Fruit fly (Drosophila melanogaster) whole organism, embryonic: ENCODE measurements around the gene Son.

ENCODE experiments used
- Blimp-1 ChIP-seq: fragments of 200-800 bp; sonication (Bioruptor generic); optimal IDR thresholded peaks from 3 replicates; lab custom pipeline; 2018; ENCODE audit warnings: missing biosample characterization, missing genetic modification characterization, mild to moderate bottlenecking, moderate library complexity, missing genetic modification reagents
- CG10209 ChIP-seq: fragments of 200-800 bp; sonication (Bioruptor generic); optimal IDR thresholded peaks from 3 replicates; lab custom pipeline; 2017; ENCODE audit warnings: missing biosample characterization, mild to moderate bottlenecking, missing genetic modification characterization, missing genetic modification reagents
- CG10979 ChIP-seq: fragments of 200-800 bp; sonication (Bioruptor generic); optimal IDR thresholded peaks from 2 replicates; lab custom pipeline; 2018; ENCODE audit warnings: missing biosample characterization, mild to moderate bottlenecking, missing genetic modification characterization, moderate library complexity
- CG11085 ChIP-seq: fragments of 200-800 bp; sonication (Bioruptor generic); IDR thresholded peaks from 2 replicates; pipeline ENCODE4 v1.3.6; 2022; ENCODE audit warnings: missing biosample characterization, missing genetic modification characterization
- CG11504 ChIP-seq: fragments of 200-800 bp; sonication (Bioruptor generic); optimal IDR thresholded peaks from 3 replicates; lab custom pipeline; 2019; ENCODE audit warnings: missing biosample characterization, mild to moderate bottlenecking, missing genetic modification characterization, moderate library complexity
- CG11723 ChIP-seq: fragments of 200-800 bp; sonication (Bioruptor generic); optimal IDR thresholded peaks from 2 replicates; lab custom pipeline; 2017; ENCODE audit warnings: missing biosample characterization, mild to moderate bottlenecking, missing genetic modification characterization
- CG13296 ChIP-seq: fragments of 200-800 bp; sonication (Bioruptor generic); optimal IDR thresholded peaks from 3 replicates; lab custom pipeline; 2018; ENCODE audit warnings: missing biosample characterization, mild to moderate bottlenecking, missing genetic modification characterization
- CG13624 ChIP-seq: fragments of 200-800 bp; sonication (Bioruptor generic); optimal IDR thresholded peaks from 2 replicates; lab custom pipeline; 2016; ENCODE audit warnings: missing biosample characterization, missing genetic modification characterization
- CG13775 ChIP-seq: fragments of 200-800 bp; sonication (Bioruptor generic); optimal IDR thresholded peaks from 3 replicates; lab custom pipeline; 2017; ENCODE audit warnings: missing biosample characterization, mild to moderate bottlenecking, missing genetic modification characterization
- CG14667 ChIP-seq: fragments of 200-800 bp; sonication (Bioruptor generic); IDR thresholded peaks from 2 replicates; pipeline ENCODE4 v1.3.6; 2022; ENCODE audit warnings: missing biosample characterization, missing genetic modification characterization
- CG15269 ChIP-seq: fragments of 200-800 bp; sonication (Bioruptor generic); optimal IDR thresholded peaks from 2 replicates; lab custom pipeline; 2018; ENCODE audit warnings: missing biosample characterization, mild to moderate bottlenecking, missing genetic modification characterization, moderate library complexity
- CG16815 ChIP-seq: fragments of 200-800 bp; sonication (Bioruptor generic); optimal IDR thresholded peaks from 3 replicates; lab custom pipeline; 2017; ENCODE audit warnings: missing biosample characterization, mild to moderate bottlenecking, missing genetic modification characterization
- CG17361 ChIP-seq: fragments of 200-800 bp; sonication (Bioruptor generic); IDR thresholded peaks from 3 replicates; pipeline ENCODE4 v1.3.6; 2022; ENCODE audit warnings: missing biosample characterization, missing genetic modification characterization
- CG17912 ChIP-seq: fragments of 200-800 bp; sonication (Bioruptor generic); optimal IDR thresholded peaks from 2 replicates; lab custom pipeline; 2018; ENCODE audit warnings: missing biosample characterization, mild to moderate bottlenecking, missing genetic modification characterization
- CG18262 ChIP-seq: fragments of 200-800 bp; optimal IDR thresholded peaks from 3 replicates; lab custom pipeline; 2019; ENCODE audit warnings: missing biosample characterization, mild to moderate bottlenecking, missing genetic modification characterization, moderate library complexity
- CG2202 ChIP-seq: fragments of 200-800 bp; sonication (Bioruptor generic); optimal IDR thresholded peaks from 2 replicates; lab custom pipeline; 2018; ENCODE audit warnings: missing biosample characterization, mild to moderate bottlenecking, missing genetic modification characterization
- CG30020 ChIP-seq: fragments of 200-800 bp; optimal IDR thresholded peaks from 2 replicates; lab custom pipeline; 2019; ENCODE audit warnings: missing biosample characterization, mild to moderate bottlenecking, missing genetic modification characterization, moderate library complexity
- CG3838 ChIP-seq: fragments of 200-800 bp; sonication (Bioruptor generic); optimal IDR thresholded peaks from 3 replicates; lab custom pipeline; 2016; ENCODE audit warnings: missing biosample characterization, missing genetic modification characterization
- CG7271 ChIP-seq: fragments of 200-800 bp; sonication (Bioruptor generic); optimal IDR thresholded peaks from 2 replicates; lab custom pipeline; 2018; ENCODE audit warnings: missing biosample characterization, mild to moderate bottlenecking, missing genetic modification characterization, moderate library complexity
- CG7556 ChIP-seq: fragments of 200-800 bp; sonication (Bioruptor generic); optimal IDR thresholded peaks from 2 replicates; lab custom pipeline; 2017; ENCODE audit warnings: missing biosample characterization, mild to moderate bottlenecking, missing genetic modification characterization
- CG7987 ChIP-seq: fragments of 200-800 bp; sonication (Bioruptor generic); optimal IDR thresholded peaks from 2 replicates; lab custom pipeline; 2018; ENCODE audit warnings: missing biosample characterization, mild to moderate bottlenecking, missing genetic modification characterization, moderate library complexity
- CG8290 ChIP-seq, 3 experiments: fragments of 200-800 bp; sonication (Bioruptor generic); optimal IDR thresholded peaks; 2 replicates each; lab custom pipeline; 2016 to 2019; ENCODE audit warnings: missing biosample characterization in 3 of 3, missing genetic modification characterization in 3 of 3, mild to moderate bottlenecking in 2 of 3, moderate library complexity in 1 of 3
- CG8924 ChIP-seq: fragments of 200-800 bp; optimal IDR thresholded peaks from 3 replicates; lab custom pipeline; 2019; ENCODE audit warnings: missing biosample characterization, mild to moderate bottlenecking, missing genetic modification characterization, moderate library complexity
- Deaf1 ChIP-seq: fragments of 200-800 bp; optimal IDR thresholded peaks from 3 replicates; lab custom pipeline; 2019; ENCODE audit warnings: missing biosample characterization, mild to moderate bottlenecking, missing genetic modification characterization, moderate library complexity
- Dll ChIP-seq: fragments of 200-800 bp; sonication (Bioruptor generic); IDR thresholded peaks from 4 replicates; pipeline ENCODE4 v1.3.6; 2022; ENCODE audit warnings: missing biosample characterization, missing genetic modification characterization; ENCODE audit not compliant: partially characterized antibody
- Fer3 ChIP-seq: fragments of 200-800 bp; sonication (Bioruptor generic); optimal IDR thresholded peaks from 2 replicates; lab custom pipeline; 2018; ENCODE audit warnings: missing biosample characterization, mild to moderate bottlenecking, missing genetic modification characterization, moderate library complexity
- H2.0 ChIP-seq: fragments of 200-800 bp; sonication (Bioruptor generic); IDR thresholded peaks from 2 replicates; pipeline ENCODE4 v1.3.6; 2022; ENCODE audit warnings: missing biosample characterization, missing genetic modification characterization
- Scr ChIP-seq: fragments of 200-800 bp; sonication (Bioruptor generic); IDR thresholded peaks from 2 replicates; pipeline ENCODE4 v1.3.6; 2022; ENCODE audit warnings: missing biosample characterization, missing genetic modification characterization; ENCODE audit not compliant: partially characterized antibody
- Ssrp ChIP-seq: fragments of 200-800 bp; sonication (Bioruptor generic); optimal IDR thresholded peaks from 2 replicates; lab custom pipeline; 2018; ENCODE audit warnings: missing biosample characterization, mild to moderate bottlenecking, missing genetic modification characterization, moderate library complexity
- Usf ChIP-seq: fragments of 200-800 bp; sonication (Bioruptor generic); optimal IDR thresholded peaks from 2 replicates; lab custom pipeline; 2017; ENCODE audit warnings: missing genotype, missing biosample characterization, missing genetic modification characterization
- bowl ChIP-seq: fragments of 200-800 bp; sonication (Bioruptor generic); IDR thresholded peaks from 2 replicates; pipeline ENCODE4 v1.3.6; 2022; ENCODE audit warnings: missing biosample characterization, missing genetic modification characterization
- btn ChIP-seq: fragments of 200-800 bp; sonication (Bioruptor generic); optimal IDR thresholded peaks from 2 replicates; lab custom pipeline; 2016; ENCODE audit warnings: missing biosample characterization, missing genetic modification characterization
- croc ChIP-seq: fragments of 200-800 bp; sonication (Bioruptor generic); conservative IDR thresholded peaks from 3 replicates; pipeline ENCODE4 v1.3.6; 2022; ENCODE audit warnings: missing biosample characterization, missing genetic modification characterization
- crol ChIP-seq: fragments of 200-800 bp; sonication (Bioruptor generic); IDR thresholded peaks from 2 replicates; pipeline ENCODE4 v1.3.6; 2022; ENCODE audit warnings: missing biosample characterization, missing genetic modification characterization
- dati ChIP-seq: fragments of 200-800 bp; sonication (Bioruptor generic); IDR thresholded peaks from 2 replicates; pipeline ENCODE4 v1.3.6; 2022; ENCODE audit warnings: missing biosample characterization, missing genetic modification characterization
- dimm ChIP-seq: fragments of 200-800 bp; sonication (Bioruptor generic); IDR thresholded peaks from 2 replicates; pipeline ENCODE4 v1.3.6; 2022; ENCODE audit warnings: missing biosample characterization, missing genetic modification characterization
- dmrt11E ChIP-seq: fragments of 200-800 bp; sonication (Bioruptor generic); optimal IDR thresholded peaks from 3 replicates; lab custom pipeline; 2018; ENCODE audit warnings: missing biosample characterization, mild to moderate bottlenecking, missing genetic modification characterization, moderate library complexity
- eve ChIP-seq, 2 experiments: fragments of >200 bp; optimal IDR thresholded peaks; 2 replicates each; lab custom pipeline; 2017; ENCODE audit warnings: missing biosample characterization in 2 of 2, missing genetic modification characterization in 2 of 2
- eyg ChIP-seq: fragments of 200-800 bp; sonication (Bioruptor generic); optimal IDR thresholded peaks from 3 replicates; lab custom pipeline; 2016; ENCODE audit warnings: missing biosample characterization, missing genetic modification characterization
- fd102C ChIP-seq: fragments of 200-800 bp; sonication (Bioruptor generic); optimal IDR thresholded peaks from 2 replicates; lab custom pipeline; 2018; ENCODE audit warnings: missing biosample characterization, mild to moderate bottlenecking, missing genetic modification characterization, moderate library complexity
- fru ChIP-seq: fragments of >200 bp; optimal IDR thresholded peaks from 2 replicates; lab custom pipeline; 2017
- hbn ChIP-seq: fragments of 200-800 bp; sonication (Bioruptor generic); IDR thresholded peaks from 2 replicates; pipeline ENCODE4 v1.3.6; 2022; ENCODE audit warnings: missing biosample characterization, missing genetic modification characterization; ENCODE audit not compliant: partially characterized antibody
- hth ChIP-seq: fragments of >200 bp; optimal IDR thresholded peaks from 2 replicates; lab custom pipeline; 2017; ENCODE audit warnings: inconsistent platforms
- insv ChIP-seq, 2 experiments: fragments of 200-800 bp; sonication (Bioruptor generic); optimal IDR thresholded peaks; 3 replicates each; lab custom pipeline; 2016 to 2018; ENCODE audit warnings: missing biosample characterization in 2 of 2, missing genetic modification characterization in 2 of 2
- lab ChIP-seq: fragments of 200-800 bp; sonication (Bioruptor generic); optimal IDR thresholded peaks from 3 replicates; lab custom pipeline; 2017; ENCODE audit warnings: missing biosample characterization, missing genetic modification characterization, mild to moderate bottlenecking, moderate library complexity, missing genetic modification reagents
- nom ChIP-seq: fragments of 200-800 bp; sonication (Bioruptor generic); optimal IDR thresholded peaks from 2 replicates; lab custom pipeline; 2017; ENCODE audit warnings: missing biosample characterization, missing genetic modification characterization, mild to moderate bottlenecking, moderate library complexity, missing genetic modification reagents
- pan ChIP-seq, 4 experiments: fragments of >200 bp in 3 of 4; fragments of 200-800 bp in 1 of 4; sonication (Bioruptor generic) in 1 of 4; optimal IDR thresholded peaks in 3 of 4; IDR thresholded peaks in 1 of 4; 2 replicates each; pipeline versions ENCODE4 v1.3.6 to Lab custom; 2017 to 2022; ENCODE audit warnings: missing biosample characterization in 2 of 4, missing genetic modification characterization in 2 of 4, mixed read lengths in 1 of 4
- pnt ChIP-seq: fragments of 200-800 bp; sonication (Bioruptor generic); optimal IDR thresholded peaks from 3 replicates; lab custom pipeline; 2016; ENCODE audit warnings: missing biosample characterization, missing genetic modification characterization
- sim ChIP-seq: fragments of 200-800 bp; sonication (Bioruptor generic); IDR thresholded peaks from 2 replicates; pipeline ENCODE4 v1.3.6; 2022; ENCODE audit warnings: missing biosample characterization, missing genetic modification characterization
- tup ChIP-seq: fragments of 200-800 bp; sonication (Bioruptor generic); optimal IDR thresholded peaks from 2 replicates; lab custom pipeline; 2016; ENCODE audit warnings: missing biosample characterization, mild to moderate bottlenecking, missing genetic modification characterization, moderate library complexity

Gene Son

dm6 chr3R:9605084-9605483 is 27.2 kb downstream of the Son start (continued):
- TF ChIP-seq CG7271 (tag; lab: Kevin White, UChicago): no peak
- TF ChIP-seq CG15269 (tag; lab: Kevin White, UChicago): no peak
- peak; percentile 77 for TF ChIP-seq CG18262 (tag; lab: Kevin White, UChicago)
- no peak for TF ChIP-seq eyg (GFP tag; lab: Kevin White, UChicago)
- TF ChIP-seq dmrt11E (tag; lab: Kevin White, UChicago): peak; percentile 81
- TF ChIP-seq CG8924 (tag; lab: Kevin White, UChicago): peak; percentile 40
- TF ChIP-seq dimm (GFP tag; lab: Robert Waterston, UW): no peak
- peak; percentile 48; the same call in 2 of the 3 replicates for TF ChIP-seq croc (GFP tag; lab: Robert Waterston, UW)
- peak; percentile 29 for TF ChIP-seq CG11504
- peak; percentile 1 for TF ChIP-seq CG11723 (GFP tag; lab: Kevin White, UChicago)
- TF ChIP-seq CG10979 (tag; lab: Kevin White, UChicago): peak; percentile 79
- no peak for TF ChIP-seq hbn (GFP tag; lab: Robert Waterston, UW)
- TF ChIP-seq Dll (GFP tag; lab: Robert Waterston, UW): no peak
- no peak for TF ChIP-seq bowl (GFP tag; lab: Robert Waterston, UW)
- peak; percentile 54; the same call in 2 of the 3 replicates for TF ChIP-seq CG17361 (GFP tag; lab: Robert Waterston, UW)
- TF ChIP-seq H2.0 (GFP tag; lab: Robert Waterston, UW): no peak
- no peak for TF ChIP-seq CG17912 (GFP tag; lab: Kevin White, UChicago)
- TF ChIP-seq CG8290 (GFP tag; optimal IDR thresholded peaks at IDR 0.05; lab: Kevin White, UChicago): peak; percentile 3
- TF ChIP-seq CG8290 (tag; optimal IDR thresholded peaks at IDR 0.05; lab: Kevin White, UChicago): no peak
- no peak for TF ChIP-seq CG13296 (GFP tag; lab: Kevin White, UChicago)
- no peak for TF ChIP-seq CG3838 (GFP tag; lab: Kevin White, UChicago)
- TF ChIP-seq hth (lab: Kevin White, UChicago): no peak
- no peak for TF ChIP-seq pan (optimal IDR thresholded peaks at IDR 0.05; lab: Kevin White, UChicago)
- peak in 1 of 2 experiments; percentile 47 for TF ChIP-seq pan (GFP tag; optimal IDR thresholded peaks at IDR 0.05 in 1 of 2, IDR thresholded peaks at IDR 0.05 in 1 of 2)
- no peak for TF ChIP-seq sim (GFP tag; lab: Robert Waterston, UW)
- TF ChIP-seq eve (GFP tag; optimal IDR thresholded peaks at IDR 0.05; lab: Kevin White, UChicago): peak in 1 of 2 experiments; percentile 41
- TF ChIP-seq CG14667 (GFP tag; lab: Robert Waterston, UW): peak; percentile 18; the same call in 1 of the 2 replicates
- TF ChIP-seq CG13775 (GFP tag; lab: Kevin White, UChicago): peak; percentile 44
- TF ChIP-seq CG13624 (GFP tag; lab: Kevin White, UChicago): no peak
- peak; percentile 20 for TF ChIP-seq CG16815 (GFP tag; lab: Kevin White, UChicago)
- no peak for TF ChIP-seq CG7987 (GFP tag; lab: Kevin White, UChicago)
- TF ChIP-seq nom (GFP tag; lab: Kevin White, UChicago): peak; percentile 37
- peak; percentile 51 for TF ChIP-seq Ssrp (tag; lab: Kevin White, UChicago)
- no peak for TF ChIP-seq dati (GFP tag; lab: Robert Waterston, UW)
- peak; percentile 13 for TF ChIP-seq btn (GFP tag; lab: Kevin White, UChicago)
- TF ChIP-seq Fer3 (tag; lab: Kevin White, UChicago): no peak
- TF ChIP-seq crol (GFP tag; lab: Robert Waterston, UW): peak; percentile 29; the same call in 1 of the 2 replicates
- no peak for TF ChIP-seq CG11085 (GFP tag; lab: Robert Waterston, UW)
- TF ChIP-seq CG10209 (GFP tag; lab: Kevin White, UChicago): no peak
- TF ChIP-seq Deaf1 (tag; lab: Kevin White, UChicago): no peak
- no peak for TF ChIP-seq pnt
- no peak for TF ChIP-seq CG7556 (GFP tag; lab: Kevin White, UChicago)
- TF ChIP-seq Usf (GFP tag; lab: Kevin White, UChicago): peak; percentile 23
- no peak for TF ChIP-seq fru
- TF ChIP-seq CG30020 (tag; lab: Kevin White, UChicago): no peak
- peak; percentile 2 for TF ChIP-seq lab (GFP tag; lab: Kevin White, UChicago)
- TF ChIP-seq insv (GFP tag; optimal IDR thresholded peaks at IDR 0.05; lab: Kevin White, UChicago): no peak
- TF ChIP-seq tup (GFP tag; lab: Kevin White, UChicago): peak; percentile 8
- TF ChIP-seq Blimp-1: peak; percentile 67
- TF ChIP-seq CG2202 (tag; lab: Kevin White, UChicago): peak; percentile 26
- TF ChIP-seq fd102C: peak; percentile 35
- no peak for TF ChIP-seq Scr
